Fruit fly (Drosophila melanogaster) S2 (cell line): Measurements from ENCODE around the gene CG11927.

Experiments
- CG8478 ChIP-seq: fragments of >200 bp; optimal IDR thresholded peaks from 2 replicates; lab custom pipeline; 2018
- CTCF ChIP-seq, 2 experiments: fragments of >200 bp; optimal IDR thresholded peaks; 2 replicates each; lab custom pipeline; 2018

The CG11927 gene

dm6 chr2L:4893612-4894011 is 46.0 kb downstream of the CG11927 start:
- TF ChIP-seq CG8478 (lab: Kevin White, UChicago), result no peak
- no peak for TF ChIP-seq CTCF (optimal IDR thresholded peaks at IDR 0.05; lab: Kevin White, UChicago)

- no peak for TF ChIP-seq CG8478 (lab: Kevin White, UChicago)
- no peak for TF ChIP-seq CTCF (optimal IDR thresholded peaks at IDR 0.05; lab: Kevin White, UChicago)
Measured at dm6 chr2L:4895902-4896301, 48.3 kb downstream of the CG11927 start.

- no peak for TF ChIP-seq CG8478 (lab: Kevin White, UChicago)
- no peak for TF ChIP-seq CTCF (optimal IDR thresholded peaks at IDR 0.05; lab: Kevin White, UChicago)
Measured at dm6 chr2L:4896484-4897205, 49.1 kb downstream of the CG11927 start.

dm6 chr2L:4898165-4898564 is 50.6 kb downstream of the CG11927 start:
- no peak for TF ChIP-seq CG8478 (lab: Kevin White, UChicago)
- TF ChIP-seq CTCF (optimal IDR thresholded peaks at IDR 0.05; lab: Kevin White, UChicago), result no peak
